Worm (Caenorhabditis elegans): ENCODE data around the gene vps-16.

ce11 chrIII:6463679-6464078 lies 30.6 kb downstream of the vps-16 start, which contains the start of gene dlc-1:
- no peak for TF ChIP-seq unc-39 (tag; optimal IDR thresholded peaks at IDR 0.05)
- no peak for TF ChIP-seq sptf-1 (tag; optimal IDR thresholded peaks at IDR 0.05)
- TF ChIP-seq snpc-4 (tag; optimal IDR thresholded peaks at IDR 0.05): no peak
- TF ChIP-seq hlh-1 (tag; optimal IDR thresholded peaks at IDR 0.05): no peak
- no peak for TF ChIP-seq mep-1 (tag; optimal IDR thresholded peaks at IDR 0.05)
- TF ChIP-seq ztf-11 (tag; optimal IDR thresholded peaks at IDR 0.05): no peak
- TF ChIP-seq lsy-2 (tag; optimal IDR thresholded peaks at IDR 0.05): no peak
- TF ChIP-seq blmp-1 (tag; optimal IDR thresholded peaks at IDR 0.05): no peak
